Fruit fly (Drosophila melanogaster) whole organism, adult: ENCODE results near the gene CG34117.

Source experiments
- CG11617 ChIP-seq: fragments of 200-800 bp; sonication (Bioruptor generic); optimal IDR thresholded peaks from 2 replicates; lab custom pipeline; 2017; ENCODE audit warnings: mild to moderate bottlenecking, missing biosample characterization, missing genetic modification reagents, missing genetic modification characterization
- CG12768 ChIP-seq: fragments of 200-800 bp; sonication (Bioruptor generic); optimal IDR thresholded peaks from 2 replicates; lab custom pipeline; 2017; ENCODE audit warnings: missing biosample characterization, missing genetic modification characterization, mild to moderate bottlenecking, moderate library complexity, missing genetic modification reagents
- CG14711 ChIP-seq: fragments of 200-800 bp; sonication (Bioruptor generic); optimal IDR thresholded peaks from 2 replicates; lab custom pipeline; 2018; ENCODE audit warnings: missing biosample characterization, mild to moderate bottlenecking, missing genetic modification characterization, moderate library complexity
- CG1620 ChIP-seq: fragments of 200-800 bp; sonication (Bioruptor generic); optimal IDR thresholded peaks from 2 replicates; lab custom pipeline; 2016; ENCODE audit warnings: missing biosample characterization, missing genetic modification characterization
- CG33017 ChIP-seq: fragments of 200-800 bp; sonication (Bioruptor generic); optimal IDR thresholded peaks from 2 replicates; lab custom pipeline; 2018; ENCODE audit warnings: missing biosample characterization, mild to moderate bottlenecking, missing genetic modification characterization, moderate library complexity
- CG5204 ChIP-seq: fragments of 200-800 bp; sonication (Bioruptor generic); optimal IDR thresholded peaks from 2 replicates; lab custom pipeline; 2016; ENCODE audit warnings: missing biosample characterization, missing genetic modification characterization
- CG7045 ChIP-seq: fragments of 200-800 bp; sonication (Bioruptor generic); optimal IDR thresholded peaks from 2 replicates; lab custom pipeline; 2017; ENCODE audit warnings: missing biosample characterization, mild to moderate bottlenecking, missing genetic modification characterization
- CG7101 ChIP-seq: fragments of 200-800 bp; sonication (Bioruptor generic); optimal IDR thresholded peaks from 2 replicates; lab custom pipeline; 2018; ENCODE audit warnings: missing biosample characterization, mild to moderate bottlenecking, missing genetic modification characterization, moderate library complexity
- Clk ChIP-seq: fragments of 200-800 bp; sonication (Bioruptor generic); optimal IDR thresholded peaks from 2 replicates; lab custom pipeline; 2017; ENCODE audit warnings: missing biosample characterization, missing genetic modification characterization
- Crg-1 ChIP-seq: fragments of 200-800 bp; sonication (Bioruptor generic); optimal IDR thresholded peaks from 2 replicates; lab custom pipeline; 2016; ENCODE audit warnings: missing biosample characterization, missing genetic modification characterization
- Hr96 ChIP-seq: fragments of 200-800 bp; sonication (Bioruptor generic); optimal IDR thresholded peaks from 2 replicates; lab custom pipeline; 2016; ENCODE audit warnings: missing biosample characterization, missing genetic modification characterization
- Mnt ChIP-seq: fragments of 200-800 bp; sonication (Bioruptor generic); optimal IDR thresholded peaks from 2 replicates; lab custom pipeline; 2016; ENCODE audit warnings: missing biosample characterization, mild to moderate bottlenecking, missing genetic modification characterization
- bab1 ChIP-seq: fragments of 200-800 bp; sonication (Bioruptor generic); optimal IDR thresholded peaks from 3 replicates; lab custom pipeline; 2019; ENCODE audit warnings: missing biosample characterization, mild to moderate bottlenecking, missing genetic modification characterization, moderate library complexity
- cic ChIP-seq: fragments of 200-800 bp; sonication (Bioruptor generic); optimal IDR thresholded peaks from 2 replicates; lab custom pipeline; 2017; ENCODE audit warnings: missing biosample characterization, mild to moderate bottlenecking, missing genetic modification characterization, moderate library complexity
- cnc ChIP-seq, 2 experiments: fragments of >200 bp; optimal IDR thresholded peaks; 2 replicates each; lab custom pipeline; 2017
- kay ChIP-seq: fragments of 200-800 bp; sonication (Bioruptor generic); peaks from one replicate; lab custom pipeline; 2016; ENCODE audit warnings: missing biosample characterization, missing genetic modification characterization, borderline replicate concordance
- ovo ChIP-seq: fragments of 200-800 bp; sonication (Bioruptor generic); optimal IDR thresholded peaks from 2 replicates; lab custom pipeline; 2016; ENCODE audit warnings: missing biosample characterization, missing genetic modification characterization
- pad ChIP-seq: fragments of 200-800 bp; sonication (Bioruptor generic); optimal IDR thresholded peaks from 3 replicates; lab custom pipeline; 2017; ENCODE audit warnings: missing biosample characterization, missing genetic modification characterization, mild to moderate bottlenecking, moderate library complexity, missing genetic modification reagents
- tj ChIP-seq: fragments of 200-800 bp; sonication (Bioruptor generic); optimal IDR thresholded peaks from 3 replicates; lab custom pipeline; 2017; ENCODE audit warnings: missing biosample characterization, mild to moderate bottlenecking, missing genetic modification characterization, moderate library complexity
- toe ChIP-seq: fragments of 200-800 bp; sonication (Bioruptor generic); optimal IDR thresholded peaks from 2 replicates; lab custom pipeline; 2016; ENCODE audit warnings: missing biosample characterization, missing genetic modification characterization

The CG34117 gene

DNA sequence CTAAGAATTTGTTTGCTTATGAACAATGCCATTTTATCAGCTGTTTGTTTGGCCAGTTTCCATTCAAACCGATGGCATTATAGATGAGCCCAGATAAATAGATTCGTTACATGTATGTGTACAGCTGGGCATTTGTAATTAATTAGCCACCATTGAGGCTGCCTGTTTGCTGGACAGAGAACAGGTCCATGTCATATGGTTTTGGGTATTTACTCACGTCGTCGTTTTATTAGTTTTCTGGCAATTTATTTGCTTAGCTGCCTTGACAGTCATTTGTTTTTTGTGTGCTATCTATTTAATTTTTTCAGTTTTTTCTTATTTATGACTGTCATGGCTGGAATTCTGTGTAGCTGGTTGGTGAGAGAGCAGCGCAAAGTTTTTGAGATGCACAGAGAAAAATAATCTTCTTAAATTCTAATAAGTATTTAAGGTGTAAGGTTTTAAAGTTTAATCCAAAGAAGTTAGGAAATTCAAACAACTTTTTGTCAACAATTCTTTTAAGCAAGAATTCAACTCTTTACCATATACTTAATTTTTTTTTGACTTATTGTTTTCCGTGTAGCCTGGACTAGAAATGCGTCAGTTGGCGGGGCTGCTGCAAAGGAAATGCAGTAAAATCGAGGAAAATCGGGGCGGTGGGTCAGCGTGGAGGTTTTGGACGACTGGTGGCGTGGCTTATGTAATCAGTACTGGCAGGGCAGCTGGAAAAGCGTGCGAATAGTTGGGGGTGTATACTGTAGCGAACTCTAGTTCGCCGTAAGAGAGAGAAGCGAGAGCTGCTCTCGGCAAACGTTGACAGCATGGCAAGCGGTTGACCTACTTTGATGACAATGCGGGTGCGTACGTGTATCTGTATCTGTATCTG, 34.9 kb upstream of the CG34117 start:
- peak; percentile 77 for TF ChIP-seq CG11617 (GFP tag; lab: Kevin White, UChicago)
- peak; percentile 91 for TF ChIP-seq CG12768 (GFP tag; lab: Kevin White, UChicago)
- TF ChIP-seq cnc (optimal IDR thresholded peaks at IDR 0.05; lab: Kevin White, UChicago) = no peak
- no peak for TF ChIP-seq bab1 (GFP tag; lab: Kevin White, UChicago)
- TF ChIP-seq toe (GFP tag; lab: Kevin White, UChicago) = no peak
- TF ChIP-seq Mnt (GFP tag; lab: Kevin White, UChicago) = peak; percentile 34
- peak; percentile 40 for TF ChIP-seq pad (GFP tag; lab: Kevin White, UChicago)
- TF ChIP-seq CG14711 = peak; percentile 79
- peak; percentile 87 for TF ChIP-seq CG7101 (tag; lab: Kevin White, UChicago)
- peak; percentile 75 for TF ChIP-seq Clk (GFP tag; lab: Kevin White, UChicago)
- peak; percentile 13 for TF ChIP-seq CG1620 (GFP tag; lab: Kevin White, UChicago)
- peak; percentile 19 for TF ChIP-seq Crg-1 (GFP tag; lab: Kevin White, UChicago)
- peak; percentile 94 for TF ChIP-seq CG7045 (GFP tag; lab: Kevin White, UChicago)
- peak; percentile 23 for TF ChIP-seq cic (GFP tag; lab: Kevin White, UChicago)
- TF ChIP-seq ovo = peak; percentile 0
- peak; percentile 49 for TF ChIP-seq tj (GFP tag; lab: Kevin White, UChicago)
- TF ChIP-seq CG5204 = no peak
- TF ChIP-seq kay = peak; percentile 63
- peak; percentile 93 for TF ChIP-seq CG33017 (tag; lab: Kevin White, UChicago)
- TF ChIP-seq Hr96 (GFP tag; lab: Kevin White, UChicago) = no peak

DNA sequence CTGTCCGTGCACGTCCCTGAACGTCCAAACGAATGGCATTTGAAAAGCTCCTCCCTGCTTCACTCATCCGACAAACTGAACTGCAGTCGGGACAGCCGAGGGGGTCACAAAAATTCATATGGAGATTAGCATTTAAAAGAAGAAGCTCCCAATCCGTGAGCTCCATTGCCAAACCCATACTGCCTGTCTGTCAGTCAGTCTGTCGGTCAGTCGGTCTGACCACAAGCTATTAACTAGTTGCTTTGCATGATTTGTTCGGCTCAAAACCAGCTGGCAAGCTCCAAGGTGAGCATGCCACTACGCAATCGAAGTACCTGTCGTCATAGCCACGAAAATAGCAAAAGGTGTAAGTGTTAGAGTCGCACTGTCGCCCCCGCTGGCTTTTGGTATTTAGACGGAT, 33.9 kb upstream of the CG34117 start:
- TF ChIP-seq ovo (no peak), CG7101 (tag; lab: Kevin White, UChicago) (no peak), Hr96 (GFP tag; lab: Kevin White, UChicago) (no peak), bab1 (GFP tag; lab: Kevin White, UChicago) (no peak), CG14711 (no peak), Clk (GFP tag; lab: Kevin White, UChicago) (no peak), CG5204 (no peak), CG12768 (GFP tag; lab: Kevin White, UChicago) (no peak), kay (no peak), tj (GFP tag; lab: Kevin White, UChicago) (no peak), CG11617 (GFP tag; lab: Kevin White, UChicago) (no peak), Mnt (GFP tag; lab: Kevin White, UChicago) (no peak), cnc (optimal IDR thresholded peaks at IDR 0.05; lab: Kevin White, UChicago) (no peak), CG7045 (GFP tag; lab: Kevin White, UChicago) (no peak), toe (GFP tag; lab: Kevin White, UChicago) (no peak), pad (GFP tag; lab: Kevin White, UChicago) (no peak), Crg-1 (GFP tag; lab: Kevin White, UChicago) (no peak), CG33017 (tag; lab: Kevin White, UChicago) (no peak), CG1620 (GFP tag; lab: Kevin White, UChicago) (no peak)

DNA sequence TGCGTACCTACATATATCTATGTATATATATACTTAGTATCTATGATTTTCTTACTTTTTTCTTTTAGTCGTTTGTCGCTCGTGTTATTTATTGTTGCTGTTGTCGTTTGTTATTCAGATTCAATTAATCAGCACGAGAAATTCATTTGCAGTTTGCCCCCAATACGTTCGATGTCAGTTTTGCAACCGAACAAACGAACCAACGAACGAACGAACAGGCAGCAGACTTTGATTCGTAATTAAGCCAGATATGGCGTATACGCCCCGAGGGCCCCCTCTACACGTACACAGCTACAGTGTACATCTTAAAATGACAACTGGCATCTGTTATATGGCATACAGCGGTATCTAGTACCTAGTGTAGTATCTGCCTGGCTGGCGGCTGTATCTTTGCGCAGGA, 33.4 kb upstream of the CG34117 start:
- TF ChIP-seq CG5204 = no peak
- peak; percentile 72 for TF ChIP-seq CG12768 (GFP tag; lab: Kevin White, UChicago)

DNA sequence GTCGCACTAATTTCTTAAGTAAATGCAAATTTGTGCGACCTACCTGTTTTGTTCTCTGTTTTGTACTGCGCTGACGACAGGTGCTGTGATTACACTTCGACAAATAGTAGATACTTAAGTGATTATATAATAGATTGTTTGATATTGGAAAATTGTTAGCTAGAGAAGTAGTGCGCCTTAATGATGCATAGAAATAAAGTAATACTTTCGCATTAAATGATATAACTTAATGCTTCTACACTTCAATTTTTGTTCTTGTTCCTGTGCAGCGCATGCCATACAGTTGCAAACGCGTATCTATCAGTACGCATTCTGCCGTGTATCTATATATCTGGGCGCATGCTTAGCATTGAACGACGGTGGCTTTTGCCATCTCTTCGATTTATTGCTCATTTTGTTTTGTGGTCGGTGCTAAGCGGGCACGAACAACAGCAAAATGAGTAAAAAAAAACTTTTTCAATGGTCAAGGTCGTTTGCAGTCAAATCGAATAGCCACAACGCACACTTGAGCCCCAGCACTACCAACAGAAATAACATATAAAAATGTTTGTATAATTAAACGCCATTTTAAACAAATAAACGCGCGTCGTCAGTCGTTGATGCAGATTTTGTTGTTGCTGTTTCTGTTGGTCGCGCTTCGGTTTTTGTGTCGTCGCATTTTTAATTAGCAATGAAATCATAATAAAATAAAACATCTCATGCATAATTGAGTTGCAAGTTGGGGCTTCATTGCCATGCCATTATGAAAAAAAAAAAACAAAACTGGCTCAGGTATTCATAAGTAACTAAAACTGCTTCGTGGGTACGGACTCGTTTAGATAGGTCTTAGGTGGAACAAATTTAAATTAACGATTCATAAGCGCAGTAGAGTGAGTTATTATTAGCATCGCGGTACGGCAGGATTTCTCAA, 30.7 kb upstream of the CG34117 start:
- TF ChIP-seq CG33017 (tag; lab: Kevin White, UChicago) (peak; percentile 45), cic (GFP tag; lab: Kevin White, UChicago) (peak; percentile 16), Mnt (GFP tag; lab: Kevin White, UChicago) (peak; percentile 5), CG7101 (tag; lab: Kevin White, UChicago) (peak; percentile 32), kay (peak; percentile 75), CG7045 (GFP tag; lab: Kevin White, UChicago) (peak; percentile 69), toe (GFP tag; lab: Kevin White, UChicago) (no peak), tj (GFP tag; lab: Kevin White, UChicago) (no peak), CG14711 (peak; percentile 14)

DNA sequence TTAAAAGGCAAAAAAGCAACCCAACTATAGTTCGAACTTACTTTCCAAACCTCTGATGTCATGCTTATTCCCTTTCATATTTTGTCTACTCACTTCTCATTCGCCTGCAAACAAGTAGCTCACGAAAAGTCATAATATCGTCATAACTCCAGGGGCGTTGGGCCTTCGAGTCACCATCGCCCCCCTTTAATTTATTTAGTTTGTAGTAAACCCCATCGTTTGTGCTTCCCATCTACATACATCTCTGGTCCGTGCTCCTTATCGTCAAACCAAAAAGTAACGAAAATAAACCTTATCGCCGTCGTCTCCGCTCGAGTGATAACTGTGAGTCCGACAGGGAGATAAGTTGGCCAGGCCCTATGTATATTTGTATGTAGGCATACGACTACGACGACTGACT, 29.1 kb upstream of the CG34117 start:
- no peak for TF ChIP-seq CG5204
- TF ChIP-seq CG7101 (tag; lab: Kevin White, UChicago) = peak; percentile 85
- peak; percentile 27 for TF ChIP-seq tj (GFP tag; lab: Kevin White, UChicago)
- peak; percentile 98 for TF ChIP-seq kay
- TF ChIP-seq CG12768 (GFP tag; lab: Kevin White, UChicago) = peak; percentile 80
- TF ChIP-seq cic (GFP tag; lab: Kevin White, UChicago) = peak; percentile 92
- peak; percentile 43 for TF ChIP-seq CG11617 (GFP tag; lab: Kevin White, UChicago)
- peak; percentile 62 for TF ChIP-seq CG14711
- TF ChIP-seq toe (GFP tag; lab: Kevin White, UChicago) = no peak
- peak; percentile 48 for TF ChIP-seq pad (GFP tag; lab: Kevin White, UChicago)
- TF ChIP-seq CG33017 (tag; lab: Kevin White, UChicago) = peak; percentile 85
- peak; percentile 78 for TF ChIP-seq Hr96 (GFP tag; lab: Kevin White, UChicago)
- TF ChIP-seq Mnt (GFP tag; lab: Kevin White, UChicago) = peak; percentile 69
- TF ChIP-seq CG7045 (GFP tag; lab: Kevin White, UChicago) = peak; percentile 82
- TF ChIP-seq cnc (optimal IDR thresholded peaks at IDR 0.05; lab: Kevin White, UChicago) = no peak
- no peak for TF ChIP-seq bab1 (GFP tag; lab: Kevin White, UChicago)
- no peak for TF ChIP-seq Crg-1 (GFP tag; lab: Kevin White, UChicago)
- peak; percentile 82 for TF ChIP-seq Clk (GFP tag; lab: Kevin White, UChicago)
- TF ChIP-seq CG1620 (GFP tag; lab: Kevin White, UChicago) = no peak
- no peak for TF ChIP-seq ovo
